Worm (Caenorhabditis elegans) whole organism, L4 larva: ENCODE results near the gene nhr-36.

Experiments used
- aha-1 ChIP-seq: fragments of 150-350 bp; peaks from one replicate; lab custom pipeline; 2014; ENCODE audit warnings: missing biosample characterization, missing genetic modification characterization
- attf-4 ChIP-seq: sonication (generic microtip); optimal IDR thresholded peaks from 3 replicates; lab custom pipeline; 2017; ENCODE audit warnings: missing biosample characterization, missing genetic modification characterization
- ceh-82 ChIP-seq: sonication (generic microtip); optimal IDR thresholded peaks from 2 replicates; lab custom pipeline; 2017; ENCODE audit warnings: missing biosample characterization, missing genetic modification characterization
- egl-27 ChIP-seq: sonication (generic microtip); optimal IDR thresholded peaks from 3 replicates; lab custom pipeline; 2017; ENCODE audit warnings: missing biosample characterization, missing genetic modification reagents, missing genetic modification characterization
- lin-13 ChIP-seq: fragments of 150-350 bp; optimal IDR thresholded peaks from 2 replicates; lab custom pipeline; 2014; ENCODE audit warnings: missing biosample characterization, missing genetic modification reagents, missing genetic modification characterization
- lir-3 ChIP-seq: sonication (generic microtip); optimal IDR thresholded peaks from 2 replicates; lab custom pipeline; 2016; ENCODE audit warnings: mild to moderate bottlenecking, missing genetic modification characterization, missing compliant biosample characterization
- madf-9 ChIP-seq: fragments of 200-800 bp; sonication (Bioruptor generic); conservative IDR thresholded peaks from 2 replicates; pipeline ENCODE4 v1.3.6; 2022; ENCODE audit warnings: missing genetic modification reagents, missing genetic modification characterization, missing compliant biosample characterization
- nhr-25 ChIP-seq: sonication (generic microtip); optimal IDR thresholded peaks from 2 replicates; lab custom pipeline; 2017; ENCODE audit warnings: missing genetic modification characterization, mild to moderate bottlenecking, missing compliant biosample characterization, antibody characterized with exemption, moderate library complexity, borderline replicate concordance; ENCODE audit not compliant: insufficient read depth
- nhr-41 ChIP-seq: fragments of 200-800 bp; sonication (Bioruptor generic); IDR thresholded peaks from 2 replicates; pipeline ENCODE4 v1.3.6; 2022; ENCODE audit warnings: missing genetic modification reagents, missing genetic modification characterization, missing compliant biosample characterization
- pqm-1 ChIP-seq: sonication (generic microtip); optimal IDR thresholded peaks from 2 replicates; lab custom pipeline; 2017; ENCODE audit warnings: missing biosample characterization, missing genetic modification characterization
- spr-3 ChIP-seq: fragments of 200-800 bp; sonication (Bioruptor generic); optimal IDR thresholded peaks from 2 replicates; lab custom pipeline; 2018; ENCODE audit warnings: mild to moderate bottlenecking, missing genetic modification characterization, missing compliant biosample characterization
- unc-62 ChIP-seq, 3 experiments: fragments of 150-350 bp in 1 of 3; sonication (generic microtip); optimal IDR thresholded peaks in 2 of 3; peaks in 1 of 3; 1 replicate in 1 of 3; 2 replicates in 2 of 3; lab custom pipeline; 2014 to 2017; ENCODE audit warnings: missing biosample characterization in 3 of 3, missing genetic modification characterization in 3 of 3, missing genetic modification reagents in 3 of 3, missing genotype in 1 of 3
- zag-1 ChIP-seq: fragments of 150-350 bp; optimal IDR thresholded peaks from 2 replicates; lab custom pipeline; 2014; ENCODE audit warnings: missing biosample characterization, missing genetic modification characterization

- TF ChIP-seq egl-27, result no peak
- no peak for TF ChIP-seq unc-62 (GFP tag; optimal IDR thresholded peaks at IDR 0.05 in 1 of 2; lab: Kevin White, UChicago)
- no peak for TF ChIP-seq unc-62 (tag; optimal IDR thresholded peaks at IDR 0.05; lab: Kevin White, UChicago)
- no peak for TF ChIP-seq spr-3
- TF ChIP-seq lin-13 (GFP tag; lab: Kevin White, UChicago), result no peak
- no peak for TF ChIP-seq lir-3 (tag; lab: Kevin White, UChicago)
- no peak for TF ChIP-seq nhr-25 (tag; lab: Kevin White, UChicago)
- TF ChIP-seq pqm-1 (tag; lab: Kevin White, UChicago), result no peak
- no peak for TF ChIP-seq ceh-82 (tag; lab: Kevin White, UChicago)
- TF ChIP-seq nhr-41 (GFP tag; lab: Robert Waterston, UW), result no peak
- TF ChIP-seq zag-1 (tag; lab: Kevin White, UChicago), result no peak
- TF ChIP-seq aha-1 (tag; lab: Kevin White, UChicago), result peak; percentile 39
- TF ChIP-seq attf-4 (tag; lab: Kevin White, UChicago), result no peak
- TF ChIP-seq madf-9 (GFP tag; lab: Robert Waterston, UW), result no peak
These were observed 12.2 kb downstream of the nhr-36 start, which contains the start of gene str-94 for ce11 chrV:9249206-9249605.
